Fruit fly (Drosophila melanogaster) whole organism, wandering third instar larva: ENCODE data around the gene CG11986.

ENCODE experiments used
- Abd-B ChIP-seq: fragments of >200 bp; optimal IDR thresholded peaks from 2 replicates; lab custom pipeline; 2017; ENCODE audit warnings: missing biosample characterization, missing genetic modification characterization
- CG32264 ChIP-seq: fragments of 200-800 bp; sonication (Bioruptor generic); optimal IDR thresholded peaks from 2 replicates; lab custom pipeline; 2016; ENCODE audit warnings: missing biosample characterization, missing genetic modification characterization
- CG9705 ChIP-seq: fragments of 200-800 bp; sonication (Bioruptor generic); optimal IDR thresholded peaks from 2 replicates; lab custom pipeline; 2018; ENCODE audit warnings: missing biosample characterization, mild to moderate bottlenecking, missing genetic modification characterization
- CrebA ChIP-seq: fragments of 200-800 bp; sonication (Bioruptor generic); optimal IDR thresholded peaks from 2 replicates; lab custom pipeline; 2016; ENCODE audit warnings: missing biosample characterization, mild to moderate bottlenecking, missing genetic modification characterization, borderline replicate concordance
- Dfd ChIP-seq: fragments of >200 bp; optimal IDR thresholded peaks from 2 replicates; lab custom pipeline; 2017; ENCODE audit warnings: missing biosample characterization, missing genetic modification characterization
- Dif ChIP-seq: fragments of 200-275, 200-300 bp; sonication (Bioruptor generic); optimal IDR thresholded peaks from 2 replicates; lab custom pipeline; 2018; ENCODE audit warnings: missing biosample characterization, missing genetic modification characterization; ENCODE audit not compliant: partially characterized antibody
- GATAd ChIP-seq: sonication (Bioruptor generic); optimal IDR thresholded peaks from 2 replicates; lab custom pipeline; 2016; ENCODE audit warnings: missing biosample characterization, missing genetic modification characterization
- HLH106 ChIP-seq: fragments of 200-800 bp; optimal IDR thresholded peaks from 3 replicates; lab custom pipeline; 2019; ENCODE audit warnings: missing biosample characterization, mild to moderate bottlenecking, missing genetic modification characterization, moderate library complexity
- Hnf4 ChIP-seq: fragments of 200-800 bp; sonication (Bioruptor generic); optimal IDR thresholded peaks from 2 replicates; lab custom pipeline; 2016; ENCODE audit warnings: missing biosample characterization, mild to moderate bottlenecking, missing genetic modification characterization
- Hr78 ChIP-seq: fragments of >200 bp; optimal IDR thresholded peaks from 2 replicates; lab custom pipeline; 2017; ENCODE audit warnings: missing biosample characterization, missing genetic modification characterization
- Hr83 ChIP-seq: fragments of 200-300 bp; sonication (Bioruptor generic); optimal IDR thresholded peaks from 2 replicates; lab custom pipeline; 2016; ENCODE audit warnings: missing biosample characterization, mild to moderate bottlenecking, missing genetic modification characterization, moderate library complexity; ENCODE audit not compliant: poor library complexity, severe bottlenecking
- Jra ChIP-seq: sonication (Bioruptor generic); optimal IDR thresholded peaks from 2 replicates; lab custom pipeline; 2016; ENCODE audit warnings: missing biosample characterization, missing genetic modification characterization
- Mio ChIP-seq: sonication (Bioruptor generic); optimal IDR thresholded peaks from 2 replicates; lab custom pipeline; 2016; ENCODE audit warnings: missing biosample characterization, missing genetic modification characterization
- Myc ChIP-seq: fragments of >200 bp; optimal IDR thresholded peaks from 2 replicates; lab custom pipeline; 2017
- N ChIP-seq: fragments of >200 bp; optimal IDR thresholded peaks from 2 replicates; lab custom pipeline; 2018; ENCODE audit warnings: missing biosample characterization, missing external identifiers, missing genetic modification characterization
- OdsH ChIP-seq: fragments of 200-800 bp; sonication (Bioruptor generic); optimal IDR thresholded peaks from 2 replicates; lab custom pipeline; 2016; ENCODE audit warnings: missing biosample characterization, mild to moderate bottlenecking, missing genetic modification characterization
- Rel ChIP-seq, 2 experiments: fragments of 200-800 bp; sonication (Bioruptor generic) in 1 of 2; optimal IDR thresholded peaks; 2 replicates in 1 of 2; 3 replicates in 1 of 2; lab custom pipeline; 2016 to 2019; ENCODE audit warnings: mild to moderate bottlenecking in 2 of 2, missing biosample characterization in 2 of 2, missing genetic modification characterization in 2 of 2, moderate library complexity in 1 of 2
- Sp1 ChIP-seq: fragments of 200-800 bp; sonication (Bioruptor generic); optimal IDR thresholded peaks from 3 replicates; lab custom pipeline; 2019; ENCODE audit warnings: missing biosample characterization, mild to moderate bottlenecking, missing genetic modification characterization, moderate library complexity
- Vsx2 ChIP-seq: fragments of 200-300, 225-300 bp; sonication (Bioruptor generic); optimal IDR thresholded peaks from 2 replicates; lab custom pipeline; 2018; ENCODE audit warnings: missing biosample characterization, missing genetic modification characterization; ENCODE audit not compliant: partially characterized antibody
- br ChIP-seq: fragments of 200-800 bp; sonication (Bioruptor generic); optimal IDR thresholded peaks from 2 replicates; lab custom pipeline; 2016; ENCODE audit warnings: missing biosample characterization, missing genetic modification characterization
- brk ChIP-seq: fragments of 200-800 bp; sonication (Bioruptor generic); optimal IDR thresholded peaks from 2 replicates; lab custom pipeline; 2016; ENCODE audit warnings: missing biosample characterization, mild to moderate bottlenecking, missing genetic modification characterization
- dl ChIP-seq, 2 experiments: fragments of 175-275, 200-275 bp in 1 of 2; fragments of 200-275 bp in 1 of 2; sonication (Bioruptor generic); optimal IDR thresholded peaks; lab custom pipeline; 2018; ENCODE audit warnings: mild to moderate bottlenecking in 2 of 2, missing biosample characterization in 2 of 2, missing genetic modification characterization in 2 of 2, moderate library complexity in 2 of 2; ENCODE audit not compliant: partially characterized antibody in 2 of 2, insufficient read depth in 1 of 2
- dmrt93B ChIP-seq: fragments of 200-800 bp; sonication (Bioruptor generic); optimal IDR thresholded peaks from 2 replicates; lab custom pipeline; 2018; ENCODE audit warnings: missing biosample characterization, mild to moderate bottlenecking, missing genetic modification characterization
- dsf ChIP-seq: sonication (Bioruptor generic); optimal IDR thresholded peaks from 2 replicates; lab custom pipeline; 2016; ENCODE audit warnings: missing biosample characterization, missing genetic modification characterization, borderline replicate concordance
- ey ChIP-seq: fragments of 200-800 bp; sonication (Bioruptor generic); optimal IDR thresholded peaks from 2 replicates; lab custom pipeline; 2016; ENCODE audit warnings: missing biosample characterization, missing genetic modification characterization
- foxo ChIP-seq, 2 experiments: fragments of 200-800 bp; sonication (Bioruptor generic); optimal IDR thresholded peaks; 2 replicates in 1 of 2; 3 replicates in 1 of 2; lab custom pipeline; 2016 to 2017; ENCODE audit warnings: missing biosample characterization in 2 of 2, missing genetic modification characterization in 2 of 2
- fru ChIP-seq: fragments of 200-800 bp; sonication (Bioruptor generic); optimal IDR thresholded peaks from 3 replicates; lab custom pipeline; 2016; ENCODE audit warnings: missing biosample characterization, mild to moderate bottlenecking, missing genetic modification characterization
- h ChIP-seq: fragments of 200-800 bp; sonication (Bioruptor generic); optimal IDR thresholded peaks from 3 replicates; lab custom pipeline; 2016; ENCODE audit warnings: missing biosample characterization, mild to moderate bottlenecking, missing genetic modification characterization
- jim ChIP-seq: fragments of 175-275, 200-325 bp; sonication (Bioruptor generic); optimal IDR thresholded peaks from 2 replicates; lab custom pipeline; 2016; ENCODE audit warnings: missing biosample characterization, mild to moderate bottlenecking, missing genetic modification characterization
- lola ChIP-seq: fragments of >200 bp; optimal IDR thresholded peaks from 2 replicates; lab custom pipeline; 2017; ENCODE audit warnings: missing biosample characterization, missing genetic modification characterization
- pan ChIP-seq: fragments of >200 bp; optimal IDR thresholded peaks from 2 replicates; lab custom pipeline; 2017
- psq ChIP-seq: fragments of 200-800 bp; sonication (Bioruptor generic); optimal IDR thresholded peaks from 3 replicates; lab custom pipeline; 2017; ENCODE audit warnings: missing biosample characterization, mild to moderate bottlenecking, missing genetic modification characterization, moderate library complexity
- rgr ChIP-seq: fragments of 200-800 bp; sonication (Bioruptor generic); optimal IDR thresholded peaks from 3 replicates; lab custom pipeline; 2016; ENCODE audit warnings: missing biosample characterization, mild to moderate bottlenecking, missing genetic modification characterization
- sage ChIP-seq: fragments of 200-800 bp; sonication (Bioruptor generic); optimal IDR thresholded peaks from 2 replicates; lab custom pipeline; 2016; ENCODE audit warnings: missing biosample characterization, mild to moderate bottlenecking, missing genetic modification characterization
- sv ChIP-seq: fragments of 200-800 bp; sonication (Bioruptor generic); optimal IDR thresholded peaks from 3 replicates; lab custom pipeline; 2016; ENCODE audit warnings: missing biosample characterization, missing genetic modification characterization
- tai ChIP-seq: sonication (Bioruptor generic); optimal IDR thresholded peaks from 2 replicates; lab custom pipeline; 2016; ENCODE audit warnings: missing biosample characterization, missing genetic modification characterization
- usp ChIP-seq: fragments of >200 bp; optimal IDR thresholded peaks from 2 replicates; lab custom pipeline; 2017; ENCODE audit warnings: missing biosample characterization, missing genetic modification characterization
- woc ChIP-seq: sonication (Bioruptor generic); optimal IDR thresholded peaks from 2 replicates; lab custom pipeline; 2016; ENCODE audit warnings: missing biosample characterization, mild to moderate bottlenecking, missing genetic modification characterization

CG11986 gene

DNA sequence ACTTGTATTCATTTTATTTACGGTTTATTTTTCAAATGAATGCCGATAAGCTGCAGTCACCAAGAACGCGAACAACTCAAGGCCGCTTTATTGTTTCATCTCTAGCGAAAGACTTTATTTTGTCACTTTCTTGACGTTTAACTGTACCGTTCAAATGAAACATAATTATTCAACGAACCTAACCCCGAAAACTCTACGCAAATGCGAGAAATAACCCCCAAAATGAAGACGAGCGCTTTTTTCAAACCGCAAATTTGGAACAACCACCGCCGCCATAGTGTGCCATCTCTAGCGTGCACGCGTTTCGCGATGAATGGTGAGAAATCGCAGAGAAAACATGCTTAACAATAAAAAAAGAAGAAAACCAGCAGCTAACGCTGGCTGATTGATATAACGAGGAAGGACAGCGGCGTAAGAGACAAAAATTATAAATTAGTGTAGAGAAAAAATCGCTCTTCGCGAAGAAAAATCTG, 30.6 kb upstream of the CG11986 start, which contains the start of gene CG11970:
CG11970 (plus strand) TSS at position 117 of the 473 bp plus-strand sequence.
- TF ChIP-seq psq (GFP tag; lab: Kevin White, UChicago), result peak; percentile 26
- peak; percentile 42 for TF ChIP-seq rgr
- TF ChIP-seq Myc (lab: Kevin White, UChicago), result peak; percentile 23
- TF ChIP-seq Abd-B (GFP tag; lab: Kevin White, UChicago), result no peak
- TF ChIP-seq Dif (GFP tag; lab: Kevin White, UChicago), result no peak
- no peak for TF ChIP-seq jim (GFP tag; lab: Kevin White, UChicago)
- peak; percentile 42 for TF ChIP-seq Sp1 (GFP tag; lab: Kevin White, UChicago)
- TF ChIP-seq fru (GFP tag; lab: Kevin White, UChicago), result peak; percentile 44
- peak; percentile 62 for TF ChIP-seq CG9705 (GFP tag; lab: Kevin White, UChicago)
- peak; percentile 51 for TF ChIP-seq woc (GFP tag; lab: Kevin White, UChicago)
- peak in 1 of 2 experiments; percentile 48 for TF ChIP-seq foxo (GFP tag; optimal IDR thresholded peaks at IDR 0.05; lab: Kevin White, UChicago)
- no peak for TF ChIP-seq Rel (GFP tag; optimal IDR thresholded peaks at IDR 0.05; lab: Kevin White, UChicago)
- TF ChIP-seq Rel (tag; optimal IDR thresholded peaks at IDR 0.05; lab: Kevin White, UChicago), result peak; percentile 15
- peak; percentile 71 for TF ChIP-seq HLH106 (tag; lab: Kevin White, UChicago)
- peak; percentile 25 for TF ChIP-seq Hr83 (GFP tag; lab: Kevin White, UChicago)
- TF ChIP-seq OdsH (GFP tag; lab: Kevin White, UChicago), result peak; percentile 24
- TF ChIP-seq pan (lab: Kevin White, UChicago), result no peak
- TF ChIP-seq Jra (GFP tag; lab: Kevin White, UChicago), result peak; percentile 31
- TF ChIP-seq ey (GFP tag; lab: Kevin White, UChicago), result peak; percentile 37

DNA sequence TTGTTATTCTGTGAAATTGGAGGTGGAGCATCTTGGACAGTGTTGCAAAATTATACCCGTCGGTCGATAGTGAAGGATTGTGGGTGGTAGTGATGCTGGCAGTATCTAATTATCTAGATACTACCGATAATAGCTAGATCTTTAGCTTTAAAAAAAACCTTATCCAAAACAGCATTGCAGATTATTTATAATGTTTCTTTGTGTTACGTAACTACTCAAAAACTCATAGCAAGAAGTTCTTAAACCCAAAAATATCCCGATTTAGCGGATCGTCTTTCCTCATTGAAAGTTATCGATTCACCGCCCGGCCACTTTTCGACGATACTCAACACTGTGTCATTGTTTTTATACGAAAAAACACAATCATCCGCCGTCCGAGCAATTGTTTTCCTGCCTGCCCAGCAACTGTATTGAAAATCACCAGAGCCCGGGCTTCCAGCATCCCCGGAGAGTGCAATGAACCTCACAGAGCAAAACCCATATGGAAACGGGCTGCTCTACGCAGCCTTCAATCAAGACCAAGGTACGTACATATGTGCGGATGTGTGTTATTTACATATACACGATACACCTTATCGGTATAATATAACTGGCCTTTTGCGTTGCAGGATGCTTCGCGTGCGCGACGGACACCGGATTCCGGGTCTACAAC, 22.2 kb upstream of the CG11986 start, which contains the start of gene CG11975:
CG11975 (plus strand) TSS at position 326 of the 652 bp plus-strand sequence.
- TF ChIP-seq Hr78 (no peak), br (GFP tag; lab: Kevin White, UChicago) (peak; percentile 80), Jra (GFP tag; lab: Kevin White, UChicago) (peak; percentile 86), OdsH (GFP tag; lab: Kevin White, UChicago) (peak; percentile 80), jim (GFP tag; lab: Kevin White, UChicago) (no peak), Abd-B (GFP tag; lab: Kevin White, UChicago) (no peak), Myc (lab: Kevin White, UChicago) (peak; percentile 98), HLH106 (tag; lab: Kevin White, UChicago) (peak; percentile 75), Hr83 (GFP tag; lab: Kevin White, UChicago) (peak; percentile 90), Hnf4 (GFP tag; lab: Kevin White, UChicago) (peak; percentile 91), fru (GFP tag; lab: Kevin White, UChicago) (peak; percentile 85), lola (GFP tag; lab: Kevin White, UChicago) (no peak), psq (GFP tag; lab: Kevin White, UChicago) (peak; percentile 79), ey (GFP tag; lab: Kevin White, UChicago) (peak; percentile 84), CG9705 (GFP tag; lab: Kevin White, UChicago) (peak; percentile 60), dmrt93B (GFP tag; lab: Kevin White, UChicago) (no peak), brk (GFP tag; lab: Kevin White, UChicago) (no peak), dsf (GFP tag; lab: Kevin White, UChicago) (no peak), sage (GFP tag; lab: Kevin White, UChicago) (no peak), Vsx2 (GFP tag; lab: Kevin White, UChicago) (no peak), GATAd (GFP tag; lab: Kevin White, UChicago) (peak; percentile 60), Sp1 (GFP tag; lab: Kevin White, UChicago) (peak; percentile 71), sv (GFP tag; lab: Kevin White, UChicago) (peak; percentile 64), Mio (GFP tag; lab: Kevin White, UChicago) (no peak), Dfd (no peak), woc (GFP tag; lab: Kevin White, UChicago) (peak; percentile 92), usp (GFP tag; lab: Kevin White, UChicago) (no peak), Rel (GFP tag; optimal IDR thresholded peaks at IDR 0.05; lab: Kevin White, UChicago) (no peak), Rel (tag; optimal IDR thresholded peaks at IDR 0.05; lab: Kevin White, UChicago) (peak; percentile 69), rgr (peak; percentile 84), pan (lab: Kevin White, UChicago) (no peak), dl (GFP tag; optimal IDR thresholded peaks at IDR 0.05; lab: Kevin White, UChicago; ENCODE audit: insufficient read depth in 1 of 2, partially characterized antibody in 2 of 2) (no peak), foxo (GFP tag; optimal IDR thresholded peaks at IDR 0.05; lab: Kevin White, UChicago) (peak; percentile 40 to 89), tai (GFP tag; lab: Kevin White, UChicago) (no peak), CrebA (no peak), Dif (GFP tag; lab: Kevin White, UChicago) (peak; percentile 28), CG32264 (peak; percentile 3), N (GFP tag; lab: Kevin White, UChicago) (no peak), h (GFP tag; lab: Kevin White, UChicago) (peak; percentile 89)
- TF ChIP-seq, all 38 proteins: peak for 21
